Fruit fly (Drosophila melanogaster): ENCODE measurements around the gene zuc.
"Not testable (repeated sequence)": the region's sequence is repeated elsewhere in the genome, so short reads cannot be mapped to it uniquely, and the experiment has no call there.

zuc gene

dm6 chr2L:12002922-12003791 is 13.5 kb upstream of the zuc start (continued):
- TF ChIP-seq CG6854 (GFP tag; optimal IDR thresholded peaks at IDR 0.05) = peak; percentile 99
- peak; percentile 7 for TF ChIP-seq Sox102F (GFP tag; optimal IDR thresholded peaks at IDR 0.05)
- no peak for TF ChIP-seq Ets21C (GFP tag; optimal IDR thresholded peaks at IDR 0.05)
- TF ChIP-seq CG8632 (GFP tag; optimal IDR thresholded peaks at IDR 0.05) = peak; percentile 28
- TF ChIP-seq pdm3 (GFP tag; optimal IDR thresholded peaks at IDR 0.05) = peak; percentile 47
- TF ChIP-seq CG32006 (GFP tag; optimal IDR thresholded peaks at IDR 0.05) = peak; percentile 61
- peak; percentile 18 to 68 for TF ChIP-seq ss (GFP tag; optimal IDR thresholded peaks at IDR 0.05)
- TF ChIP-seq Hr38 (GFP tag; optimal IDR thresholded peaks at IDR 0.05) = no peak
- TF ChIP-seq svp (GFP tag) = peak; percentile 88
- TF ChIP-seq vri (GFP tag; optimal IDR thresholded peaks at IDR 0.05) = no peak
- TF ChIP-seq CG10631 (GFP tag; optimal IDR thresholded peaks at IDR 0.05) = peak; percentile 31
- peak; percentile 12 for TF ChIP-seq Smox (GFP tag; optimal IDR thresholded peaks at IDR 0.05)
- no peak for TF ChIP-seq lz (GFP tag; optimal IDR thresholded peaks at IDR 0.05)
- peak; percentile 43 for TF ChIP-seq Hr39 (GFP tag; optimal IDR thresholded peaks at IDR 0.05)
- no peak for TF ChIP-seq dac (GFP tag; optimal IDR thresholded peaks at IDR 0.05)
- no peak for TF ChIP-seq Ets96B (tag; optimal IDR thresholded peaks at IDR 0.05)
- peak in 1 of 2 experiments; percentile 28 for TF ChIP-seq salr (GFP tag; optimal IDR thresholded peaks at IDR 0.05)
- no peak for TF ChIP-seq Eip75B (GFP tag; optimal IDR thresholded peaks at IDR 0.05)
- TF ChIP-seq CG9139 (GFP tag; optimal IDR thresholded peaks at IDR 0.05) = no peak
- peak; percentile 42 for TF ChIP-seq OdsH (GFP tag; optimal IDR thresholded peaks at IDR 0.05)
- peak; percentile 14 for TF ChIP-seq CG4318 (GFP tag; optimal IDR thresholded peaks at IDR 0.05)

DNA sequence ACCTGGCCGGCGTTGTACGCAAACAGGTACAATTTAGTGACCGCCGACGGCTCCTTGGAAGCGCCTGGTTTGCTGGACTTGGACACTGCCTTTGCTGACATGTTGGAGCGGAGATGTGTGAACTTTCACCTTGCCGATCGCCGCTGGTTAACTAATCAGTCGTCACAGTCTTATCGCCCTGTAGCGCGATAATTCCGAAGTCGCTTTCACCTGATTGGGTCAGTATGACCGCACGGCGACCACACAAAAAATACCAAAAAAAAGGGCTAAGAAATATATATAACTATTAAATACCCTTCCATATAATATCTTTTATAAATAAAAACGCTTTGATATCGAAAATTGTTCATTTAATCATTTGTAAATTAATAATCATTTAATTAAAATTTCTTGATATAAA is 12.4 kb upstream of the zuc start, which contains the start of gene Hacd1:
TSS of gene Hacd1 (minus strand) at position 216 of the 400 bp plus-strand sequence.
- TF ChIP-seq CG6792 (GFP tag; optimal IDR thresholded peaks at IDR 0.05) = no peak
- no peak for TF ChIP-seq Hr39 (GFP tag; optimal IDR thresholded peaks at IDR 0.05)
- peak; percentile 92 for TF ChIP-seq svp (GFP tag)

dm6 chr2L:12001132-12001531 is 11.4 kb upstream of the zuc start:
- TF ChIP-seq CG15336 (GFP tag; IDR thresholded peaks at IDR 0.05) (no peak), svp (GFP tag) (peak; percentile 55), Eip75B (GFP tag; optimal IDR thresholded peaks at IDR 0.05) (no peak), CG10631 (GFP tag; optimal IDR thresholded peaks at IDR 0.05) (no peak)

DNA sequence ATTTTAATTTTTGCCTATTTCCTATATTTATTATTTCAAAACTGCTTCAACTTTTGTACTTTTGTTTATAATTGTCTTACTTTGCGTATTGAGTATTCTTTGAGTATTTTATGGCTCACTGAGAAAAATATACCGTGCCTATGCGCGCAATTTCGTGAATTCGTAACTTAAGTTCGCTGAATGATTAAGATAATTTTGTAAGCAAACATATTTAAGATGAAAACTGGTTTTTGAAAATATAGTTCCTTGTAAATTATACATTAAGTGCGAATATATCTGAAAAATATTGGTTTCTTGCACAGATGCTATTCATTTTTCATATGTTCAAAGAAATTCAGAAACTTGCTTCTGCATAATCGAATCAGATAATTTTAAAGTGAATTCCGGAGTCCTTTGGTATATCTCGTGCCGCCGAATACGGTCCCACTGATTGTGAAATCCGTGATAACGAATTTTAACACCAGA is 9.6 kb upstream of the zuc start, which contains the start of the genes CG18787 and Nfs1:
TSS of gene CG18787 (minus strand) at position 101 of the 465 bp plus-strand sequence.
TSS of gene Nfs1 (plus strand) at position 415 of the 465 bp plus-strand sequence.
- TF ChIP-seq CG11294 (GFP tag; IDR thresholded peaks at IDR 0.05); CG11762 (GFP tag; optimal IDR thresholded peaks at IDR 0.05; ENCODE audit: insufficient read depth); CG1621 (tag; optimal IDR thresholded peaks at IDR 0.05): not testable (repeated sequence)

DNA sequence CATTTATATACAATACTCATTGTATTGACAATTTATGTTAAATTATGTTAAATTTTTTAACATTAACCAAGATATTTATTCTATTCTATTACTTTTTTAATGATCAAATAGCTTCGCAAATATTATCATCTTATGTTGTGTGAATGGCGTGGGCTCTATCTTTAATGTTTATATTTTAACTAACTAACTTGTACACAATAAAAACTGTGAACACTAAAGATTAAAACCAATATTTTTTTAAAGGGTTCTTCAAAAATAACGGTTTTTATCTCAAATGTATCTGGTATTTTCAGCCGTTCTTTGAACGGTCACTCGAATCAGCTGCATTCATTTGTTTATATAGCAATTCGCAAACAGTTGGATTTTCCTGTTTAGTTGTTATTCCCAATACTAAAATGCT is 6.8 kb upstream of the zuc start, which contains the start of gene Ada1-1:
TSS of gene Ada1-1 (plus strand) at position 301 of the 400 bp plus-strand sequence.
- TF ChIP-seq CG16779 (tag; optimal IDR thresholded peaks at IDR 0.05); CG4318 (GFP tag; optimal IDR thresholded peaks at IDR 0.05); CG11902 (GFP tag; optimal IDR thresholded peaks at IDR 0.05): not testable (repeated sequence)

dm6 chr2L:11995332-11995790 is 5.7 kb upstream of the zuc start, which contains the start of the genes CG18789 and Qtzl:
TSS of gene CG18789 (minus strand) at chr2L:11995432.
TSS of gene Qtzl (plus strand) at chr2L:11995740.
- not testable (repeated sequence) for TF ChIP-seq CG8319 (GFP tag; optimal IDR thresholded peaks at IDR 0.05); CG1621 (tag; optimal IDR thresholded peaks at IDR 0.05); Blimp-1 (GFP tag; optimal IDR thresholded peaks at IDR 0.05)

All from whole organism, prepupa.